Fruit fly (Drosophila melanogaster): ENCODE measurements around the gene CG6999.

Gene CG6999

DNA sequence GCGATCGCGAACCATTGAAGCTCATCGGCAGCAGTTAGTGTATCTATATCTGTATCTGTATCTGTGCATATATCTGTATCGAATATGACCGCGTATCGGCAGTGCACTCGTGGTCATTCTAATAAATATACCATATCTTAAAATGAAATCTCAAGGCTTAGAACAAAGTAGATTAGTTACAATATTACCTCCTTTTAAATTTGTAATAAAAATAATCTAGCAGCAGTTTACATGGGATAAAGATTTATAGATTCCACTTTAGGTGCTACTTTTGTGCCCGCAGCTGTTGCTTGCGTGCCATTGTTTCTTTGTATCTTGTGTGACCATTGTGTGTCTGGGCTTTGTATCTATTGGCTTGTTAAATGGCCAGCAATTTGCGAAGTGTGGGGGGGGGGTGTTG lies 28.1 kb upstream of the CG6999 start:
- peak; percentile 92 for TF ChIP-seq eg (GFP tag; IDR thresholded peaks at IDR 0.05)
- peak; percentile 71 for TF ChIP-seq CG6854 (GFP tag; optimal IDR thresholded peaks at IDR 0.05)
- peak; percentile 87 for TF ChIP-seq achi (GFP tag; optimal IDR thresholded peaks at IDR 0.05)
- TF ChIP-seq CG34406 (GFP tag; optimal IDR thresholded peaks at IDR 0.05) = peak; percentile 85
- peak; percentile 95 for TF ChIP-seq CG15336 (GFP tag; IDR thresholded peaks at IDR 0.05)
- TF ChIP-seq Eip75B (GFP tag; optimal IDR thresholded peaks at IDR 0.05) = peak; percentile 76
- peak; percentile 68 for TF ChIP-seq Ets21C (GFP tag; optimal IDR thresholded peaks at IDR 0.05)
- peak; percentile 85 for TF ChIP-seq CG6792 (GFP tag; optimal IDR thresholded peaks at IDR 0.05)
- peak; percentile 83 for TF ChIP-seq CG10631 (GFP tag; optimal IDR thresholded peaks at IDR 0.05)
- peak; percentile 79 for TF ChIP-seq Hr4 (GFP tag; optimal IDR thresholded peaks at IDR 0.05)
- peak; percentile 39 for TF ChIP-seq fd85E (GFP tag; optimal IDR thresholded peaks at IDR 0.05)
- peak; percentile 78 for TF ChIP-seq Smox (GFP tag; optimal IDR thresholded peaks at IDR 0.05)
- TF ChIP-seq pdm3 (GFP tag; optimal IDR thresholded peaks at IDR 0.05) = peak; percentile 89
- no peak for TF ChIP-seq Hr38 (GFP tag; optimal IDR thresholded peaks at IDR 0.05)
- peak; percentile 90 for TF ChIP-seq CG32006 (GFP tag; optimal IDR thresholded peaks at IDR 0.05)
- peak; percentile 81 for TF ChIP-seq cyc (GFP tag; optimal IDR thresholded peaks at IDR 0.05)
- peak; percentile 73 for TF ChIP-seq CG7368 (GFP tag; optimal IDR thresholded peaks at IDR 0.05)
- TF ChIP-seq Lpt (GFP tag; optimal IDR thresholded peaks at IDR 0.05) = peak; percentile 85
- TF ChIP-seq acj6 (GFP tag; optimal IDR thresholded peaks at IDR 0.05) = peak; percentile 83
- peak; percentile 85 for TF ChIP-seq net (GFP tag; optimal IDR thresholded peaks at IDR 0.05)
- TF ChIP-seq Eip78C (GFP tag) = peak; percentile 94
- peak; percentile 75 for TF ChIP-seq dsx (GFP tag; optimal IDR thresholded peaks at IDR 0.05; ENCODE audit: poor library complexity, severe bottlenecking)
- TF ChIP-seq CG31627 (GFP tag; optimal IDR thresholded peaks at IDR 0.05) = peak; percentile 76
- TF ChIP-seq spab (GFP tag; optimal IDR thresholded peaks at IDR 0.05) = peak; percentile 73
- peak; percentile 93 for TF ChIP-seq CG6163 (GFP tag; IDR thresholded peaks at IDR 0.05)
- TF ChIP-seq CG3919 (GFP tag; optimal IDR thresholded peaks at IDR 0.05) = peak; percentile 86
- TF ChIP-seq lz (GFP tag; optimal IDR thresholded peaks at IDR 0.05) = peak; percentile 83
- TF ChIP-seq CG11902 (GFP tag; optimal IDR thresholded peaks at IDR 0.05) = peak; percentile 75
- peak; percentile 43 for TF ChIP-seq CG16779 (tag; optimal IDR thresholded peaks at IDR 0.05)
- TF ChIP-seq fkh (GFP tag; optimal IDR thresholded peaks at IDR 0.05) = no peak
- peak; percentile 93 for TF ChIP-seq Sox14 (GFP tag; optimal IDR thresholded peaks at IDR 0.05)
- peak; percentile 68 for TF ChIP-seq dac (GFP tag; optimal IDR thresholded peaks at IDR 0.05)
- peak; percentile 77 for TF ChIP-seq CG3032 (tag; optimal IDR thresholded peaks at IDR 0.05)
- peak; percentile 71 for TF ChIP-seq fd59A (GFP tag; optimal IDR thresholded peaks at IDR 0.05)
- TF ChIP-seq OdsH (GFP tag; optimal IDR thresholded peaks at IDR 0.05) = peak; percentile 85
- TF ChIP-seq vri (GFP tag; optimal IDR thresholded peaks at IDR 0.05) = no peak
- peak; percentile 60 for TF ChIP-seq Blimp-1 (GFP tag; optimal IDR thresholded peaks at IDR 0.05)
- TF ChIP-seq CG6276 (GFP tag; optimal IDR thresholded peaks at IDR 0.05) = peak; percentile 84
- TF ChIP-seq ss (GFP tag; optimal IDR thresholded peaks at IDR 0.05) = peak; percentile 61 to 69
- TF ChIP-seq CG11762 (GFP tag; optimal IDR thresholded peaks at IDR 0.05; ENCODE audit: insufficient read depth) = peak; percentile 71
- TF ChIP-seq CG10669 (GFP tag; optimal IDR thresholded peaks at IDR 0.05) = peak; percentile 84
- peak; percentile 92 for TF ChIP-seq CG8119 (GFP tag; IDR thresholded peaks at IDR 0.05)
- TF ChIP-seq topi (GFP tag; optimal IDR thresholded peaks at IDR 0.05) = peak; percentile 86
- peak; percentile 26 for TF ChIP-seq Eip93F (GFP tag; optimal IDR thresholded peaks at IDR 0.05)
- TF ChIP-seq Gug (GFP tag; IDR thresholded peaks at IDR 0.05) = peak; percentile 82
- peak; percentile 75 for TF ChIP-seq CG4318 (GFP tag; optimal IDR thresholded peaks at IDR 0.05)
- TF ChIP-seq CG6808 (GFP tag; optimal IDR thresholded peaks at IDR 0.05) = peak; percentile 74
- peak; percentile 83 for TF ChIP-seq esn (GFP tag; optimal IDR thresholded peaks at IDR 0.05)
- TF ChIP-seq Ets96B (tag; optimal IDR thresholded peaks at IDR 0.05) = peak; percentile 86
- TF ChIP-seq CG8319 (GFP tag; optimal IDR thresholded peaks at IDR 0.05) = peak; percentile 71
- peak; percentile 79 for TF ChIP-seq Met (GFP tag; optimal IDR thresholded peaks at IDR 0.05)
- peak; percentile 63 for TF ChIP-seq Sox15 (GFP tag; optimal IDR thresholded peaks at IDR 0.05)

All from whole organism, prepupa.